Fruit fly (Drosophila melanogaster) Kc167 (cell line): Measurements from ENCODE around the gene CG8944.

ENCODE experiments used
- Myc ChIP-seq: fragments of >200 bp; optimal IDR thresholded peaks from 2 replicates; lab custom pipeline; 2017; ENCODE audit warnings: missing external identifiers
- Sin3A ChIP-seq: fragments of >200 bp; optimal IDR thresholded peaks from 2 replicates; lab custom pipeline; 2018; ENCODE audit warnings: missing external identifiers
- h ChIP-seq: fragments of >200 bp; optimal IDR thresholded peaks from 3 replicates; lab custom pipeline; 2018; ENCODE audit warnings: missing external identifiers
- insv ChIP-seq: fragments of >200 bp; optimal IDR thresholded peaks from 3 replicates; lab custom pipeline; 2018; ENCODE audit warnings: missing external identifiers
- psq ChIP-seq: fragments of >200 bp; optimal IDR thresholded peaks from 2 replicates; lab custom pipeline; 2017; ENCODE audit warnings: missing external identifiers
- ttk ChIP-seq: sonication (Bioruptor generic); optimal IDR thresholded peaks from 2 replicates; lab custom pipeline; 2017; ENCODE audit warnings: missing external identifiers

DNA sequence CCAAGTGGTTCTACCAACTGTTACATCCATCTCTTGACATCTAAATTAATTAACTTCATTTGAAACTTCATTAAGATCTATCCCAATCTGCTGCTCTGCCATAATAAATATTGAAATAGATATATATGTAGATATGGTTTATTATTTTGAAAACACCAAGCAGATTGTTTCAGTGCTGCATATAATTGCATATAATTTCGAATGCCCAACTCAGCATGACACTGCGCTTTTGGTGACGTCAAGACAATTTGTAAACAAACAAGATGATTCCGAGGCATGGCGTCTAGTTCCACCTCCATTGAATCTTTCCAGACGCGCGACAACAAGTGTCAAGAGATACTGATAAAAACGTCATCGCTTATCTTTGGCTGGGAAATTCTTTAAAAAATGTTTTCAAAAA lies 5.2 kb downstream of the CG8944 start:
- TF ChIP-seq psq (lab: Kevin White, UChicago) (no peak), h (no peak), ttk (no peak), insv (lab: Kevin White, UChicago) (no peak), Myc (lab: Kevin White, UChicago) (no peak), Sin3A (lab: Kevin White, UChicago) (no peak)
